Worm (Caenorhabditis elegans) whole organism, L1 larva: Measurements from ENCODE around the gene srv-9.

Source experiments
- C34B4.2 ChIP-seq: sonication (generic microtip); optimal IDR thresholded peaks from 2 replicates; lab custom pipeline; 2017; ENCODE audit warnings: mild to moderate bottlenecking, missing genetic modification characterization, missing compliant biosample characterization
- alr-1 ChIP-seq: fragments of 200-800 bp; sonication (Bioruptor generic); optimal IDR thresholded peaks from 2 replicates; lab custom pipeline; 2018; ENCODE audit warnings: borderline replicate concordance, mild to moderate bottlenecking, missing genetic modification characterization, missing compliant biosample characterization
- aly-2 ChIP-seq: fragments of 150-350 bp; optimal IDR thresholded peaks from 2 replicates; lab custom pipeline; 2014; ENCODE audit warnings: missing biosample characterization, missing genetic modification characterization
- blmp-1 ChIP-seq: fragments of 150-350 bp; optimal IDR thresholded peaks from 2 replicates; lab custom pipeline; 2014; ENCODE audit warnings: missing biosample characterization, missing genetic modification characterization
- ceh-63 ChIP-seq: fragments of 200-800 bp; sonication (Bioruptor generic); optimal IDR thresholded peaks from 2 replicates; lab custom pipeline; 2018; ENCODE audit warnings: mild to moderate bottlenecking, missing genetic modification characterization, missing compliant biosample characterization
- ceh-8 ChIP-seq: fragments of 200-800 bp; sonication (Bioruptor generic); optimal IDR thresholded peaks from 2 replicates; lab custom pipeline; 2018; ENCODE audit warnings: mild to moderate bottlenecking, missing genetic modification characterization, moderate library complexity, missing compliant biosample characterization
- ceh-82 ChIP-seq, 3 experiments: fragments of 150-350 bp in 1 of 3; sonication (generic microtip) in 2 of 3; optimal IDR thresholded peaks; 2 replicates each; lab custom pipeline; 2014 to 2017; ENCODE audit warnings: missing biosample characterization in 3 of 3, missing genetic modification characterization in 3 of 3
- ces-1 ChIP-seq: fragments of 150-350 bp; optimal IDR thresholded peaks from 2 replicates; lab custom pipeline; 2014; ENCODE audit warnings: missing biosample characterization, missing genetic modification reagents, missing genetic modification characterization
- dsc-1 ChIP-seq: sonication (generic microtip); optimal IDR thresholded peaks from 2 replicates; lab custom pipeline; 2016; ENCODE audit warnings: mild to moderate bottlenecking, missing genetic modification characterization, missing compliant biosample characterization
- efl-1 ChIP-seq, 4 experiments: fragments of 150-350 bp; optimal IDR thresholded peaks in 3 of 4; peaks in 1 of 4; 1 replicate in 1 of 4; 2 replicates in 3 of 4; lab custom pipeline; 2014; ENCODE audit warnings: missing biosample characterization in 2 of 4, missing genetic modification characterization in 2 of 4, missing genetic modification reagents in 2 of 4
- efl-3 ChIP-seq: fragments of 200-800 bp; sonication (Bioruptor generic); optimal IDR thresholded peaks from 2 replicates; lab custom pipeline; 2018; ENCODE audit warnings: mild to moderate bottlenecking, missing genetic modification characterization, missing compliant biosample characterization
- elt-3 ChIP-seq, 6 experiments: fragments of 150-350 bp in 1 of 6; sonication (generic microtip); optimal IDR thresholded peaks; 2 replicates each; lab custom pipeline; 2017 to 2018; ENCODE audit warnings: missing biosample characterization in 6 of 6, missing genetic modification characterization in 6 of 6, inconsistent platforms in 1 of 6
- fkh-10 ChIP-seq: sonication (generic microtip); optimal IDR thresholded peaks from 2 replicates; lab custom pipeline; 2017; ENCODE audit warnings: missing biosample characterization, missing genetic modification reagents, missing genetic modification characterization
- fkh-8 ChIP-seq: sonication (generic microtip); optimal IDR thresholded peaks from 2 replicates; lab custom pipeline; 2016; ENCODE audit warnings: mild to moderate bottlenecking, missing genetic modification characterization, missing compliant biosample characterization
- fos-1 ChIP-seq: fragments of 150-350 bp; optimal IDR thresholded peaks from 2 replicates; lab custom pipeline; 2014; ENCODE audit warnings: missing biosample characterization, missing genetic modification characterization
- irx-1 ChIP-seq: sonication (generic microtip); optimal IDR thresholded peaks from 2 replicates; lab custom pipeline; 2016; ENCODE audit warnings: missing genetic modification characterization, missing compliant biosample characterization
- lin-14 ChIP-seq: fragments of 200-800 bp; sonication (Bioruptor generic); optimal IDR thresholded peaks from 2 replicates; lab custom pipeline; 2018; ENCODE audit warnings: mild to moderate bottlenecking, missing genetic modification characterization, moderate library complexity, missing compliant biosample characterization
- lin-15B ChIP-seq: fragments of 150-350 bp; sonication (generic microtip); optimal IDR thresholded peaks from 3 replicates; lab custom pipeline; 2014; ENCODE audit warnings: missing biosample characterization, missing genetic modification characterization
- lir-3 ChIP-seq: sonication (generic microtip); optimal IDR thresholded peaks from 2 replicates; lab custom pipeline; 2016; ENCODE audit warnings: mild to moderate bottlenecking, missing genetic modification characterization, moderate library complexity, missing compliant biosample characterization; ENCODE audit not compliant: poor library complexity
- lsy-2 ChIP-seq, 2 experiments: fragments of 150-350 bp; optimal IDR thresholded peaks; 2 replicates each; lab custom pipeline; 2014; ENCODE audit warnings: missing biosample characterization in 2 of 2, missing genetic modification characterization in 2 of 2
- mdl-1 ChIP-seq, 2 experiments: fragments of 150-350 bp; optimal IDR thresholded peaks; 2 replicates each; lab custom pipeline; 2014 to 2017; ENCODE audit warnings: missing biosample characterization in 2 of 2, missing genetic modification characterization in 2 of 2, inconsistent platforms in 1 of 2
- nhr-11 ChIP-seq: fragments of 150-350 bp; optimal IDR thresholded peaks from 2 replicates; lab custom pipeline; 2014; ENCODE audit warnings: missing biosample characterization, missing genetic modification characterization
- nhr-12 ChIP-seq: sonication (generic microtip); optimal IDR thresholded peaks from 2 replicates; lab custom pipeline; 2017; ENCODE audit warnings: missing biosample characterization, missing genetic modification characterization
- nhr-19 ChIP-seq: fragments of 200-800 bp; sonication (Bioruptor generic); conservative IDR thresholded peaks from 2 replicates; pipeline ENCODE4 v1.3.6; 2022; ENCODE audit warnings: missing genetic modification characterization, missing compliant biosample characterization
- nhr-20 ChIP-seq: sonication (generic microtip); optimal IDR thresholded peaks from 2 replicates; lab custom pipeline; 2016; ENCODE audit warnings: mild to moderate bottlenecking, missing genetic modification characterization, missing compliant biosample characterization
- nhr-28 ChIP-seq: fragments of 150-350 bp; optimal IDR thresholded peaks from 2 replicates; lab custom pipeline; 2014; ENCODE audit warnings: missing biosample characterization, missing genetic modification characterization
- nhr-47 ChIP-seq: sonication (generic microtip); optimal IDR thresholded peaks from 2 replicates; lab custom pipeline; 2016; ENCODE audit warnings: mild to moderate bottlenecking, missing genetic modification characterization, moderate library complexity, missing compliant biosample characterization
- nhr-71 ChIP-seq: sonication (generic microtip); optimal IDR thresholded peaks from 2 replicates; lab custom pipeline; 2016; ENCODE audit warnings: mild to moderate bottlenecking, missing genetic modification characterization, moderate library complexity, missing compliant biosample characterization
- nhr-77 ChIP-seq: fragments of 150-350 bp; optimal IDR thresholded peaks from 2 replicates; lab custom pipeline; 2014; ENCODE audit warnings: missing biosample characterization, missing genetic modification characterization
- nhr-85 ChIP-seq: sonication (generic microtip); peaks from one replicate; lab custom pipeline; 2016; ENCODE audit warnings: missing genetic modification characterization, inconsistent platforms, missing compliant biosample characterization
- nhr-90 ChIP-seq: sonication (generic microtip); optimal IDR thresholded peaks from 2 replicates; lab custom pipeline; 2016; ENCODE audit warnings: mild to moderate bottlenecking, missing genetic modification characterization, missing compliant biosample characterization; ENCODE audit not compliant: poor library complexity
- pag-3 ChIP-seq: sonication (generic microtip); optimal IDR thresholded peaks from 2 replicates; lab custom pipeline; 2017; ENCODE audit warnings: missing genetic modification characterization, mild to moderate bottlenecking, missing compliant biosample characterization, antibody characterized with exemption, borderline replicate concordance; ENCODE audit not compliant: insufficient read depth
- pax-3 ChIP-seq: fragments of 200-800 bp; sonication (Bioruptor generic); optimal IDR thresholded peaks from 2 replicates; lab custom pipeline; 2018; ENCODE audit warnings: mild to moderate bottlenecking, missing genetic modification characterization, moderate library complexity, missing compliant biosample characterization
- pqm-1 ChIP-seq: sonication (generic microtip); optimal IDR thresholded peaks from 3 replicates; lab custom pipeline; 2017; ENCODE audit warnings: missing biosample characterization, missing genetic modification characterization
- rnt-1 ChIP-seq: sonication (generic microtip); optimal IDR thresholded peaks from 2 replicates; lab custom pipeline; 2016; ENCODE audit warnings: mild to moderate bottlenecking, missing genetic modification characterization, moderate library complexity, missing compliant biosample characterization
- snu-23 ChIP-seq: sonication (generic microtip); optimal IDR thresholded peaks from 2 replicates; lab custom pipeline; 2016; ENCODE audit warnings: missing genetic modification characterization, missing compliant biosample characterization
- sox-4 ChIP-seq: sonication (generic microtip); optimal IDR thresholded peaks from 2 replicates; lab custom pipeline; 2016; ENCODE audit warnings: missing genetic modification characterization, missing compliant biosample characterization
- swsn-7 ChIP-seq: sonication (generic microtip); optimal IDR thresholded peaks from 2 replicates; lab custom pipeline; 2016; ENCODE audit warnings: missing genetic modification characterization, missing compliant biosample characterization
- tbx-2 ChIP-seq: sonication (generic microtip); optimal IDR thresholded peaks from 2 replicates; lab custom pipeline; 2016; ENCODE audit warnings: missing genetic modification characterization, missing compliant biosample characterization
- tlp-1 ChIP-seq: fragments of 150-350 bp; optimal IDR thresholded peaks from 2 replicates; lab custom pipeline; 2014; ENCODE audit warnings: missing biosample characterization, missing genetic modification characterization
- unc-62 ChIP-seq: fragments of 150-350 bp; optimal IDR thresholded peaks from 2 replicates; lab custom pipeline; 2014; ENCODE audit warnings: missing biosample characterization, missing genetic modification reagents, missing genetic modification characterization
- unc-86 ChIP-seq: sonication (generic microtip); optimal IDR thresholded peaks from 2 replicates; lab custom pipeline; 2016; ENCODE audit warnings: missing genetic modification characterization, missing compliant biosample characterization
- vab-15 ChIP-seq: sonication (generic microtip); optimal IDR thresholded peaks from 2 replicates; lab custom pipeline; 2017; ENCODE audit warnings: missing genotype, mild to moderate bottlenecking, missing genetic modification characterization, missing compliant biosample characterization
- xbp-1 ChIP-seq: sonication (generic microtip); optimal IDR thresholded peaks from 2 replicates; lab custom pipeline; 2016; ENCODE audit warnings: missing genetic modification characterization, missing compliant biosample characterization
- ztf-11 ChIP-seq, 2 experiments: sonication (generic microtip); optimal IDR thresholded peaks; 2 replicates each; lab custom pipeline; 2016 to 2017; ENCODE audit warnings: missing genetic modification characterization in 2 of 2, missing biosample characterization in 1 of 2, missing compliant biosample characterization in 1 of 2

The srv-9 gene

ce11 chrV:13396426-13396825 is 26.5 kb downstream of the srv-9 start (continued):
- TF ChIP-seq tbx-2 (tag; lab: Kevin White, UChicago), result peak; percentile 10
- no peak for TF ChIP-seq nhr-90 (tag; lab: Kevin White, UChicago)
- no peak for TF ChIP-seq unc-62 (GFP tag; lab: Kevin White, UChicago)
- TF ChIP-seq rnt-1 (tag; lab: Kevin White, UChicago), result peak; percentile 13
- TF ChIP-seq ceh-82 (tag; optimal IDR thresholded peaks at IDR 0.05; lab: Kevin White, UChicago), result no peak
- TF ChIP-seq lin-15B (tag; lab: Kevin White, UChicago), result no peak
- no peak for TF ChIP-seq nhr-11 (tag; lab: Kevin White, UChicago)
- no peak for TF ChIP-seq ceh-8 (GFP tag; lab: Kevin White, UChicago)
- TF ChIP-seq nhr-47, result peak; percentile 12
- TF ChIP-seq unc-86 (tag; lab: Kevin White, UChicago), result no peak
- TF ChIP-seq nhr-77 (tag; lab: Kevin White, UChicago), result no peak
- no peak for TF ChIP-seq nhr-12 (tag; lab: Kevin White, UChicago)
- no peak for TF ChIP-seq alr-1 (tag; lab: Kevin White, UChicago)
- TF ChIP-seq blmp-1 (tag; lab: Kevin White, UChicago), result no peak
- TF ChIP-seq mdl-1 (tag; optimal IDR thresholded peaks at IDR 0.05; lab: Kevin White, UChicago), result no peak
- TF ChIP-seq, all 84 proteins: peak for 9

ce11 chrV:13394968-13395367 is 28.0 kb downstream of the srv-9 start:
- no peak for TF ChIP-seq nhr-20 (tag; lab: Kevin White, UChicago)
- TF ChIP-seq tbx-2 (tag; lab: Kevin White, UChicago), result peak; percentile 28
- TF ChIP-seq nhr-11 (tag; lab: Kevin White, UChicago), result no peak
- TF ChIP-seq tlp-1 (tag; lab: Kevin White, UChicago), result no peak
- TF ChIP-seq pax-3 (tag; lab: Kevin White, UChicago), result peak; percentile 25

- no peak for TF ChIP-seq irx-1 (tag; lab: Kevin White, UChicago)
- TF ChIP-seq vab-15 (tag; lab: Kevin White, UChicago), result no peak
- no peak for TF ChIP-seq ztf-11 (tag; optimal IDR thresholded peaks at IDR 0.05; lab: Kevin White, UChicago)
- TF ChIP-seq lsy-2 (tag; optimal IDR thresholded peaks at IDR 0.05; lab: Kevin White, UChicago), result peak; percentile 9 to 24
- no peak for TF ChIP-seq fos-1 (tag; lab: Kevin White, UChicago)
- TF ChIP-seq ceh-82 (tag; optimal IDR thresholded peaks at IDR 0.05; lab: Kevin White, UChicago), result no peak
- no peak for TF ChIP-seq pag-3
- TF ChIP-seq pax-3 (tag; lab: Kevin White, UChicago), result no peak
- peak; percentile 53 for TF ChIP-seq nhr-85
- TF ChIP-seq lir-3 (tag; lab: Kevin White, UChicago), result no peak
- peak in 1 of 2 experiments; percentile 17 for TF ChIP-seq mdl-1 (tag; optimal IDR thresholded peaks at IDR 0.05; lab: Kevin White, UChicago)
- TF ChIP-seq nhr-19 (GFP tag; lab: Robert Waterston, UW), result peak; percentile 49; the same call in 1 of the 2 replicates
- TF ChIP-seq unc-86 (tag; lab: Kevin White, UChicago), result no peak
- TF ChIP-seq nhr-20 (tag; lab: Kevin White, UChicago), result peak; percentile 25
- no peak for TF ChIP-seq lin-15B (tag; lab: Kevin White, UChicago)
- TF ChIP-seq efl-3 (GFP tag; lab: Kevin White, UChicago), result no peak
- TF ChIP-seq aly-2 (tag; lab: Kevin White, UChicago), result no peak
- TF ChIP-seq tlp-1 (tag; lab: Kevin White, UChicago), result no peak
- no peak for TF ChIP-seq sox-4 (tag; lab: Kevin White, UChicago)
- TF ChIP-seq fkh-10 (GFP tag; lab: Kevin White, UChicago), result no peak
- no peak for TF ChIP-seq unc-62 (GFP tag; lab: Kevin White, UChicago)
- peak; percentile 9 for TF ChIP-seq dsc-1 (tag; lab: Kevin White, UChicago)
- peak; percentile 12 for TF ChIP-seq xbp-1 (tag; lab: Kevin White, UChicago)
- no peak for TF ChIP-seq nhr-28 (tag; lab: Kevin White, UChicago)
- no peak for TF ChIP-seq efl-1 (optimal IDR thresholded peaks at IDR 0.05; lab: Kevin White, UChicago)
- peak in 1 of 2 experiments; percentile 92 for TF ChIP-seq efl-1 (GFP tag; optimal IDR thresholded peaks at IDR 0.05 in 1 of 2; lab: Kevin White, UChicago)
- no peak for TF ChIP-seq C34B4.2
- peak; percentile 18 for TF ChIP-seq nhr-47
- no peak for TF ChIP-seq ces-1 (GFP tag; lab: Kevin White, UChicago)
- no peak for TF ChIP-seq fkh-8
- peak; percentile 79 for TF ChIP-seq rnt-1 (tag; lab: Kevin White, UChicago)
- peak; percentile 49 for TF ChIP-seq snu-23 (GFP tag; lab: Kevin White, UChicago)
- no peak for TF ChIP-seq elt-3 (tag; optimal IDR thresholded peaks at IDR 0.05; lab: Kevin White, UChicago)
- TF ChIP-seq lin-14 (GFP tag; lab: Kevin White, UChicago), result peak; percentile 46
- no peak for TF ChIP-seq ceh-63
- TF ChIP-seq ceh-8 (GFP tag; lab: Kevin White, UChicago), result no peak
- peak; percentile 67 for TF ChIP-seq nhr-71
- TF ChIP-seq swsn-7 (tag; lab: Kevin White, UChicago), result peak; percentile 36
- no peak for TF ChIP-seq pqm-1 (tag; lab: Kevin White, UChicago)
These were observed 29.6 kb downstream of the srv-9 start for ce11 chrV:13393333-13393803.
